Fruit fly (Drosophila melanogaster) whole organism: ENCODE data around the gene nAChRalpha5.

ENCODE experiments used
- CG8478 ChIP-seq: fragments of >200 bp; optimal IDR thresholded peaks from 2 replicates; lab custom pipeline; 2018; ENCODE audit warnings: inconsistent platforms
- EcR ChIP-seq, 2 experiments: fragments of >200 bp; optimal IDR thresholded peaks; 2 replicates each; lab custom pipeline; 2017; ENCODE audit warnings: missing biosample characterization in 2 of 2, missing genetic modification characterization in 2 of 2, missing genetic modification reagents in 2 of 2
- pan ChIP-seq: fragments of >200 bp; optimal IDR thresholded peaks from 2 replicates; lab custom pipeline; 2017
- psq ChIP-seq: fragments of >200 bp; optimal IDR thresholded peaks from 2 replicates; lab custom pipeline; 2017
- usp ChIP-seq: fragments of >200 bp; optimal IDR thresholded peaks from 2 replicates; lab custom pipeline; 2017; ENCODE audit warnings: missing biosample characterization, missing genetic modification characterization, mixed read lengths

dm6 chr2L:14001078-14001477, 38.9 kb upstream of the nAChRalpha5 start, which contains the start of gene rk:
- TF ChIP-seq usp (GFP tag; lab: Kevin White, UChicago), result no peak
- no peak for TF ChIP-seq psq (lab: Kevin White, UChicago)
- no peak for TF ChIP-seq EcR (GFP tag; optimal IDR thresholded peaks at IDR 0.05; lab: Kevin White, UChicago)
- no peak for TF ChIP-seq pan (lab: Kevin White, UChicago)
- no peak for TF ChIP-seq CG8478 (lab: Kevin White, UChicago)
